Worm (Caenorhabditis elegans): Measurements from ENCODE around the gene Y48D7A.1.

Y48D7A.1 gene

ce11 chrX:3021466-3021865, 12.2 kb downstream of the Y48D7A.1 start:
- no peak for TF ChIP-seq tab-1 (GFP tag; IDR thresholded peaks at IDR 0.05)
- TF ChIP-seq klf-2 (GFP tag; conservative IDR thresholded peaks at IDR 0.05): no peak
- TF ChIP-seq cog-1 (tag; optimal IDR thresholded peaks at IDR 0.05): no peak
- no peak for TF ChIP-seq ref-1 (GFP tag; conservative IDR thresholded peaks at IDR 0.05)
- no peak for TF ChIP-seq flt-1 (GFP tag; IDR thresholded peaks at IDR 0.05)
- no peak for TF ChIP-seq ztf-23 (GFP tag; IDR thresholded peaks at IDR 0.05)
- TF ChIP-seq med-1 (GFP tag; optimal IDR thresholded peaks at IDR 0.05; ENCODE audit: insufficient read depth): no peak
- no peak for TF ChIP-seq ztf-29 (GFP tag; IDR thresholded peaks at IDR 0.05)
- TF ChIP-seq T22C8.4 (GFP tag; IDR thresholded peaks at IDR 0.05): no peak

- TF ChIP-seq med-1 (GFP tag; optimal IDR thresholded peaks at IDR 0.05; ENCODE audit: insufficient read depth) (no peak), ztf-23 (GFP tag; IDR thresholded peaks at IDR 0.05) (no peak), T22C8.4 (GFP tag; IDR thresholded peaks at IDR 0.05) (no peak), ztf-29 (GFP tag; IDR thresholded peaks at IDR 0.05) (no peak), ref-1 (GFP tag; conservative IDR thresholded peaks at IDR 0.05) (no peak), flt-1 (GFP tag; IDR thresholded peaks at IDR 0.05) (no peak), tab-1 (GFP tag; IDR thresholded peaks at IDR 0.05) (no peak), klf-2 (GFP tag; conservative IDR thresholded peaks at IDR 0.05) (no peak), cog-1 (tag; optimal IDR thresholded peaks at IDR 0.05) (no peak)
These were observed 13.2 kb downstream of the Y48D7A.1 start for ce11 chrX:3022330-3023088.

- TF ChIP-seq ztf-23 (GFP tag; IDR thresholded peaks at IDR 0.05) (no peak), klf-2 (GFP tag; conservative IDR thresholded peaks at IDR 0.05) (no peak), flt-1 (GFP tag; IDR thresholded peaks at IDR 0.05) (no peak), T22C8.4 (GFP tag; IDR thresholded peaks at IDR 0.05) (no peak), ztf-29 (GFP tag; IDR thresholded peaks at IDR 0.05) (no peak), ref-1 (GFP tag; conservative IDR thresholded peaks at IDR 0.05) (no peak), cog-1 (tag; optimal IDR thresholded peaks at IDR 0.05) (no peak), med-1 (GFP tag; optimal IDR thresholded peaks at IDR 0.05; ENCODE audit: insufficient read depth) (no peak), tab-1 (GFP tag; IDR thresholded peaks at IDR 0.05) (no peak)
These were observed 14.4 kb downstream of the Y48D7A.1 start for ce11 chrX:3023552-3024183.

- TF ChIP-seq med-1 (GFP tag; optimal IDR thresholded peaks at IDR 0.05; ENCODE audit: insufficient read depth) (no peak), T22C8.4 (GFP tag; IDR thresholded peaks at IDR 0.05) (no peak), klf-2 (GFP tag; conservative IDR thresholded peaks at IDR 0.05) (no peak), flt-1 (GFP tag; IDR thresholded peaks at IDR 0.05) (no peak), ztf-23 (GFP tag; IDR thresholded peaks at IDR 0.05) (no peak), ref-1 (GFP tag; conservative IDR thresholded peaks at IDR 0.05) (no peak), cog-1 (tag; optimal IDR thresholded peaks at IDR 0.05) (no peak), ztf-29 (GFP tag; IDR thresholded peaks at IDR 0.05) (no peak), tab-1 (GFP tag; IDR thresholded peaks at IDR 0.05) (no peak)
These were observed 15.4 kb downstream of the Y48D7A.1 start, which contains the start of gene aqp-7 for ce11 chrX:3024637-3025113. Gene aqp-7, plus strand, starts transcription at chrX:3025063.

- no peak for TF ChIP-seq klf-2 (GFP tag; conservative IDR thresholded peaks at IDR 0.05)
These were observed 15.9 kb downstream of the Y48D7A.1 start for ce11 chrX:3025145-3025544.

ce11 chrX:3029030-3029429, 19.7 kb downstream of the Y48D7A.1 start, which contains the start of gene M02F4.1:
Gene M02F4.1, minus strand, starts transcription at chrX:3029130.
- TF ChIP-seq ref-1 (GFP tag; conservative IDR thresholded peaks at IDR 0.05) (no peak), tab-1 (GFP tag; IDR thresholded peaks at IDR 0.05) (no peak), klf-2 (GFP tag; conservative IDR thresholded peaks at IDR 0.05) (no peak), ztf-23 (GFP tag; IDR thresholded peaks at IDR 0.05) (no peak), T22C8.4 (GFP tag; IDR thresholded peaks at IDR 0.05) (no peak), flt-1 (GFP tag; IDR thresholded peaks at IDR 0.05) (no peak), med-1 (GFP tag; optimal IDR thresholded peaks at IDR 0.05; ENCODE audit: insufficient read depth) (no peak), cog-1 (tag; optimal IDR thresholded peaks at IDR 0.05) (no peak), ztf-29 (GFP tag; IDR thresholded peaks at IDR 0.05) (no peak)

ce11 chrX:3031484-3031883, 22.2 kb downstream of the Y48D7A.1 start, which contains the start of gene clec-265:
Gene clec-265, plus strand, starts transcription at chrX:3031783.
- no peak for TF ChIP-seq ref-1 (GFP tag; conservative IDR thresholded peaks at IDR 0.05)
- no peak for TF ChIP-seq cog-1 (tag; optimal IDR thresholded peaks at IDR 0.05)
- no peak for TF ChIP-seq T22C8.4 (GFP tag; IDR thresholded peaks at IDR 0.05)
- no peak for TF ChIP-seq ztf-29 (GFP tag; IDR thresholded peaks at IDR 0.05)
- TF ChIP-seq klf-2 (GFP tag; conservative IDR thresholded peaks at IDR 0.05): no peak
- no peak for TF ChIP-seq ztf-23 (GFP tag; IDR thresholded peaks at IDR 0.05)

- TF ChIP-seq klf-2 (GFP tag; conservative IDR thresholded peaks at IDR 0.05) (no peak), flt-1 (GFP tag; IDR thresholded peaks at IDR 0.05) (no peak), ref-1 (GFP tag; conservative IDR thresholded peaks at IDR 0.05) (no peak), tab-1 (GFP tag; IDR thresholded peaks at IDR 0.05) (no peak), med-1 (GFP tag; optimal IDR thresholded peaks at IDR 0.05; ENCODE audit: insufficient read depth) (no peak), ztf-23 (GFP tag; IDR thresholded peaks at IDR 0.05) (no peak), ztf-29 (GFP tag; IDR thresholded peaks at IDR 0.05) (no peak), T22C8.4 (GFP tag; IDR thresholded peaks at IDR 0.05) (no peak), cog-1 (tag; optimal IDR thresholded peaks at IDR 0.05) (no peak)
These were observed 24.2 kb downstream of the Y48D7A.1 start for ce11 chrX:3033492-3033891.

ce11 chrX:3034203-3034602, 24.9 kb downstream of the Y48D7A.1 start, which contains the start of gene M02F4.2:
Gene M02F4.2, minus strand, starts transcription at chrX:3034303.
- TF ChIP-seq T22C8.4 (GFP tag; IDR thresholded peaks at IDR 0.05) (no peak), ref-1 (GFP tag; conservative IDR thresholded peaks at IDR 0.05) (no peak), klf-2 (GFP tag; conservative IDR thresholded peaks at IDR 0.05) (no peak), ztf-23 (GFP tag; IDR thresholded peaks at IDR 0.05) (no peak), tab-1 (GFP tag; IDR thresholded peaks at IDR 0.05) (no peak), med-1 (GFP tag; optimal IDR thresholded peaks at IDR 0.05; ENCODE audit: insufficient read depth) (no peak), flt-1 (GFP tag; IDR thresholded peaks at IDR 0.05) (no peak), cog-1 (tag; optimal IDR thresholded peaks at IDR 0.05) (no peak), ztf-29 (GFP tag; IDR thresholded peaks at IDR 0.05) (no peak)

Data from whole organism, midembryonic.